Fruit fly (Drosophila melanogaster) whole organism, embryonic: ENCODE results near the gene Chd64.

ENCODE experiments used
- Asciz ChIP-seq: fragments of 200-800 bp; sonication (Bioruptor generic); optimal IDR thresholded peaks from 2 replicates; lab custom pipeline; 2017; ENCODE audit warnings: missing biosample characterization, mild to moderate bottlenecking, missing genetic modification characterization, missing genetic modification reagents
- B-H2 ChIP-seq: fragments of 200-800 bp; sonication (Bioruptor generic); optimal IDR thresholded peaks from 2 replicates; lab custom pipeline; 2018; ENCODE audit warnings: missing biosample characterization, mild to moderate bottlenecking, missing genetic modification characterization
- CG10366 ChIP-seq: fragments of 200-800 bp; sonication (Bioruptor generic); IDR thresholded peaks from 2 replicates; pipeline ENCODE4 v1.3.6; 2022; ENCODE audit warnings: missing biosample characterization, missing genetic modification characterization
- CG10959 ChIP-seq: fragments of 200-800 bp; sonication (Bioruptor generic); IDR thresholded peaks from 2 replicates; pipeline ENCODE4 v1.3.6; 2022; ENCODE audit warnings: missing biosample characterization, missing genetic modification characterization
- CG12104 ChIP-seq: fragments of 200-800 bp; sonication (Bioruptor generic); optimal IDR thresholded peaks from 3 replicates; lab custom pipeline; 2016; ENCODE audit warnings: missing biosample characterization, missing genetic modification characterization
- CG13424 ChIP-seq: fragments of 200-800 bp; sonication (Bioruptor generic); optimal IDR thresholded peaks from 2 replicates; lab custom pipeline; 2019; ENCODE audit warnings: missing biosample characterization, mild to moderate bottlenecking, missing genetic modification characterization, moderate library complexity
- CG13775 ChIP-seq: fragments of 200-800 bp; sonication (Bioruptor generic); optimal IDR thresholded peaks from 3 replicates; lab custom pipeline; 2017; ENCODE audit warnings: missing biosample characterization, mild to moderate bottlenecking, missing genetic modification characterization
- CG13894 ChIP-seq: fragments of 200-800 bp; sonication (Bioruptor generic); optimal IDR thresholded peaks from 3 replicates; lab custom pipeline; 2018; ENCODE audit warnings: missing biosample characterization, mild to moderate bottlenecking, missing genetic modification characterization, moderate library complexity
- CG14050 ChIP-seq: fragments of 200-800 bp; sonication (Bioruptor generic); IDR thresholded peaks from 3 replicates; pipeline ENCODE4 v1.3.6; 2022; ENCODE audit warnings: missing biosample characterization, missing genetic modification characterization
- CG14667 ChIP-seq: fragments of 200-800 bp; sonication (Bioruptor generic); IDR thresholded peaks from 2 replicates; pipeline ENCODE4 v1.3.6; 2022; ENCODE audit warnings: missing biosample characterization, missing genetic modification characterization
- CG14965 ChIP-seq: fragments of 200-800 bp; sonication (Bioruptor generic); optimal IDR thresholded peaks from 2 replicates; lab custom pipeline; 2016; ENCODE audit warnings: missing biosample characterization, missing genetic modification characterization, borderline replicate concordance
- CG15696 ChIP-seq: fragments of 200-800 bp; sonication (Bioruptor generic); optimal IDR thresholded peaks from 2 replicates; lab custom pipeline; 2019; ENCODE audit warnings: missing biosample characterization, mild to moderate bottlenecking, missing genetic modification characterization, moderate library complexity
- CG1647 ChIP-seq: fragments of 200-800 bp; sonication (Bioruptor generic); optimal IDR thresholded peaks from 3 replicates; lab custom pipeline; 2016; ENCODE audit warnings: missing biosample characterization, missing genetic modification characterization
- CG16813 ChIP-seq: fragments of 200-800 bp; sonication (Bioruptor generic); IDR thresholded peaks from 3 replicates; pipeline ENCODE4 v1.3.6; 2022; ENCODE audit warnings: missing biosample characterization, missing genetic modification characterization; ENCODE audit not compliant: partially characterized antibody
- CG16815 ChIP-seq: fragments of 200-800 bp; sonication (Bioruptor generic); optimal IDR thresholded peaks from 3 replicates; lab custom pipeline; 2017; ENCODE audit warnings: missing biosample characterization, mild to moderate bottlenecking, missing genetic modification characterization
- CG17829 ChIP-seq: fragments of 200-800 bp; optimal IDR thresholded peaks from 2 replicates; lab custom pipeline; 2019; ENCODE audit warnings: missing biosample characterization, mild to moderate bottlenecking, missing genetic modification characterization, moderate library complexity
- CG2712 ChIP-seq: fragments of 200-800 bp; optimal IDR thresholded peaks from 3 replicates; lab custom pipeline; 2019; ENCODE audit warnings: missing biosample characterization, mild to moderate bottlenecking, missing genetic modification characterization, moderate library complexity
- CG3163 ChIP-seq: fragments of 200-800 bp; sonication (Bioruptor generic); optimal IDR thresholded peaks from 3 replicates; lab custom pipeline; 2016; ENCODE audit warnings: missing biosample characterization, missing genetic modification characterization
- CG34422 ChIP-seq: fragments of 200-800 bp; sonication (Bioruptor generic); IDR thresholded peaks from 3 replicates; pipeline ENCODE4 v1.3.6; 2022; ENCODE audit warnings: missing biosample characterization, missing genetic modification characterization
- CG9932 ChIP-seq: fragments of 200-800 bp; sonication (Bioruptor generic); IDR thresholded peaks from 2 replicates; pipeline ENCODE4 v1.3.6; 2022; ENCODE audit warnings: missing biosample characterization, missing genetic modification characterization
- Chrac-16 ChIP-seq: fragments of 200-800 bp; sonication (Bioruptor generic); optimal IDR thresholded peaks from 3 replicates; lab custom pipeline; 2016; ENCODE audit warnings: missing biosample characterization, missing genetic modification characterization
- Dip2 ChIP-seq: fragments of 200-800 bp; sonication (Bioruptor generic); IDR thresholded peaks from 2 replicates; pipeline ENCODE4 v1.3.6; 2022; ENCODE audit warnings: missing biosample characterization, missing genetic modification characterization
- GATAe ChIP-seq: fragments of 200-800 bp; sonication (Bioruptor generic); conservative IDR thresholded peaks from 2 replicates; pipeline ENCODE4 v1.3.6; 2022; ENCODE audit warnings: missing biosample characterization, missing genetic modification characterization
- Gsc ChIP-seq: fragments of 200-800 bp; sonication (Bioruptor generic); IDR thresholded peaks from 2 replicates; pipeline ENCODE4 v1.3.6; 2022; ENCODE audit warnings: missing biosample characterization, missing genetic modification characterization
- Med ChIP-seq: fragments of 200-800 bp; sonication (Bioruptor generic); peaks from one replicate; lab custom pipeline; 2016; ENCODE audit warnings: missing biosample characterization, missing genetic modification characterization, mild to moderate bottlenecking, inconsistent platforms, moderate library complexity
- Nf-YC ChIP-seq: fragments of 200-800 bp; optimal IDR thresholded peaks from 3 replicates; lab custom pipeline; 2019; ENCODE audit warnings: missing biosample characterization, mild to moderate bottlenecking, missing genetic modification characterization, moderate library complexity
- Tbp ChIP-seq: fragments of >200 bp; optimal IDR thresholded peaks from 2 replicates; lab custom pipeline; 2018; ENCODE audit warnings: missing biosample characterization, missing genetic modification characterization
- bbx ChIP-seq: fragments of 200-800 bp; sonication (Bioruptor generic); IDR thresholded peaks from 2 replicates; pipeline ENCODE4 v1.3.6; 2022; ENCODE audit warnings: missing biosample characterization, missing genetic modification characterization; ENCODE audit not compliant: partially characterized antibody
- bigmax ChIP-seq: fragments of 200-800 bp; sonication (Bioruptor generic); optimal IDR thresholded peaks from 2 replicates; lab custom pipeline; 2018; ENCODE audit warnings: missing biosample characterization, mild to moderate bottlenecking, missing genetic modification characterization
- br ChIP-seq: fragments of >200 bp; optimal IDR thresholded peaks from 2 replicates; lab custom pipeline; 2017
- cwo ChIP-seq: fragments of 200-800 bp; sonication (Bioruptor generic); optimal IDR thresholded peaks from 3 replicates; lab custom pipeline; 2017; ENCODE audit warnings: missing biosample characterization, missing genetic modification characterization, mild to moderate bottlenecking, moderate library complexity, missing genetic modification reagents
- dimm ChIP-seq: fragments of 200-800 bp; sonication (Bioruptor generic); IDR thresholded peaks from 2 replicates; pipeline ENCODE4 v1.3.6; 2022; ENCODE audit warnings: missing biosample characterization, missing genetic modification characterization
- emc ChIP-seq: fragments of 200-800 bp; sonication (Bioruptor generic); optimal IDR thresholded peaks from 2 replicates; lab custom pipeline; 2016; ENCODE audit warnings: missing biosample characterization, missing genetic modification characterization
- ems ChIP-seq: fragments of 200-800 bp; sonication (Bioruptor generic); optimal IDR thresholded peaks from 3 replicates; lab custom pipeline; 2016; ENCODE audit warnings: missing biosample characterization, missing genetic modification characterization
- gsb-n ChIP-seq: fragments of 200-800 bp; sonication (Bioruptor generic); optimal IDR thresholded peaks from 3 replicates; lab custom pipeline; 2018; ENCODE audit warnings: missing biosample characterization, mild to moderate bottlenecking, missing genetic modification characterization
- gt ChIP-seq: fragments of 200-800 bp; sonication (Bioruptor generic); IDR thresholded peaks from 2 replicates; pipeline ENCODE4 v1.3.6; 2022; ENCODE audit warnings: missing biosample characterization, missing genetic modification characterization
- ken ChIP-seq: fragments of 200-800 bp; sonication (Bioruptor generic); IDR thresholded peaks from 3 replicates; pipeline ENCODE4 v1.3.6; 2022; ENCODE audit warnings: missing biosample characterization, missing genetic modification characterization
- klu ChIP-seq: fragments of 200-800 bp; sonication (Bioruptor generic); IDR thresholded peaks from 2 replicates; pipeline ENCODE4 v1.3.6; 2022; ENCODE audit warnings: missing biosample characterization, missing genetic modification characterization
- nerfin-2 ChIP-seq: fragments of 200-800 bp; sonication (Bioruptor generic); IDR thresholded peaks from 2 replicates; pipeline ENCODE4 v1.3.6; 2022; ENCODE audit warnings: missing biosample characterization, missing genetic modification characterization; ENCODE audit not compliant: partially characterized antibody
- odd ChIP-seq: fragments of 200-800 bp; sonication (Bioruptor generic); optimal IDR thresholded peaks from 2 replicates; lab custom pipeline; 2017; ENCODE audit warnings: missing biosample characterization, mild to moderate bottlenecking, missing genetic modification characterization
- ro ChIP-seq: fragments of 200-800 bp; sonication (Bioruptor generic); IDR thresholded peaks from 2 replicates; pipeline ENCODE4 v1.3.6; 2022; ENCODE audit warnings: missing biosample characterization, missing genetic modification characterization
- sisA ChIP-seq: fragments of 200-800 bp; sonication (Bioruptor generic); IDR thresholded peaks from 2 replicates; pipeline ENCODE4 v1.3.6; 2022; ENCODE audit warnings: missing biosample characterization, missing genetic modification characterization
- sna ChIP-seq: fragments of 200-800 bp; sonication (Bioruptor generic); IDR thresholded peaks from 2 replicates; pipeline ENCODE4 v1.3.6; 2022; ENCODE audit warnings: missing biosample characterization, missing genetic modification characterization; ENCODE audit not compliant: partially characterized antibody
- sob ChIP-seq: fragments of 200-800 bp; sonication (Bioruptor generic); IDR thresholded peaks from 2 replicates; pipeline ENCODE4 v1.3.6; 2022; ENCODE audit warnings: missing biosample characterization, missing genetic modification characterization
- ssp ChIP-seq: fragments of 200-800 bp; sonication (Bioruptor generic); IDR thresholded peaks from 2 replicates; pipeline ENCODE4 v1.3.6; 2022; ENCODE audit warnings: missing biosample characterization, missing genetic modification characterization
- tap ChIP-seq: fragments of 200-800 bp; optimal IDR thresholded peaks from 3 replicates; lab custom pipeline; 2019; ENCODE audit warnings: missing biosample characterization, mild to moderate bottlenecking, missing genetic modification characterization, moderate library complexity
- tna ChIP-seq: fragments of 200-800 bp; sonication (Bioruptor generic); IDR thresholded peaks from 2 replicates; pipeline ENCODE4 v1.3.6; 2022; ENCODE audit warnings: missing biosample characterization, missing genetic modification characterization; ENCODE audit not compliant: partially characterized antibody
- trem ChIP-seq: fragments of 200-800 bp; optimal IDR thresholded peaks from 3 replicates; lab custom pipeline; 2019; ENCODE audit warnings: missing biosample characterization, mild to moderate bottlenecking, missing genetic modification characterization, moderate library complexity
- tx ChIP-seq: fragments of 200-800 bp; sonication (Bioruptor generic); optimal IDR thresholded peaks from 2 replicates; lab custom pipeline; 2016; ENCODE audit warnings: missing biosample characterization, missing genetic modification characterization
- zen ChIP-seq: fragments of 200-800 bp; sonication (Bioruptor generic); optimal IDR thresholded peaks from 3 replicates; lab custom pipeline; 2018; ENCODE audit warnings: missing biosample characterization, mild to moderate bottlenecking, missing genetic modification characterization, moderate library complexity
- zf30C ChIP-seq: fragments of 200-800 bp; sonication (Bioruptor generic); optimal IDR thresholded peaks from 3 replicates; lab custom pipeline; 2018; ENCODE audit warnings: missing biosample characterization, mild to moderate bottlenecking, missing genetic modification characterization
- zfh2 ChIP-seq: fragments of 200-800 bp; sonication (Bioruptor generic); optimal IDR thresholded peaks from 2 replicates; lab custom pipeline; 2016; ENCODE audit warnings: missing biosample characterization, missing genetic modification characterization

Gene Chd64

DNA sequence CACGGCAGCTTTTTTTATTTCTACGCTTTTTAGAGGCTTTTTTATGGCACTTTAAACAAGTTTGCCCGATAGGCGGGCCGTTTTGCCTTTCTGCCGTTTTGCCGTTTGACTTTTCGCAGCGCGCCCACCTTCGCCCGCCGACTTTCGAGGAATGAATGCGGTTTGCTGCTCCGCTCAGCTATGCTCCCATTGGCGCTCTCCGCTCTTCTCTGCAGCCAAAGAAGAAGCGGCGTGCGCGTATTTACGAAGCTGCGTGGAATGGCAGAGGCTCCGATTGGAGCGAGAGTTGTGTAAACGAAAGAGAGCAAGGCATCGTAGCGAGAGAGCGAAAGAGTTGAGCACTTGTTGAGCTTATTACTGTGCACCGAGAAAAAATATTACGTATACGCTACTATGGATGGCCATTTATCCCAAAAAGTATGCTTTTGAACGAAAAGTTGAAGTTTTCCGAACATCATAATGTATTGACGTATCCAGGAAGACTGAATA lies 50.6 kb downstream of the Chd64 start, which contains the start of gene wit (continued):
- TF ChIP-seq odd (GFP tag; lab: Kevin White, UChicago) (peak; percentile 45), dimm (GFP tag; lab: Robert Waterston, UW) (no peak), Gsc (no peak), bbx (peak; percentile 41; the same call in 1 of the 2 replicates), CG3163 (GFP tag; lab: Kevin White, UChicago) (peak; percentile 87), tna (no peak), CG10366 (GFP tag; lab: Robert Waterston, UW) (no peak), CG16815 (GFP tag; lab: Kevin White, UChicago) (no peak), CG13424 (no peak), CG14050 (GFP tag; lab: Robert Waterston, UW) (no peak; the same call in 2 of the 3 replicates), klu (GFP tag; lab: Robert Waterston, UW) (no peak), sna (GFP tag; lab: Robert Waterston, UW) (peak; percentile 70), zen (tag; lab: Kevin White, UChicago) (no peak), CG17829 (tag; lab: Kevin White, UChicago) (no peak), zf30C (GFP tag; lab: Kevin White, UChicago) (peak; percentile 74), tap (tag; lab: Kevin White, UChicago) (no peak), CG2712 (tag; lab: Kevin White, UChicago) (no peak), CG14965 (GFP tag; lab: Kevin White, UChicago) (no peak), gt (GFP tag; lab: Robert Waterston, UW) (no peak), Nf-YC (tag; lab: Kevin White, UChicago) (peak; percentile 81), CG13894 (no peak), nerfin-2 (GFP tag; lab: Robert Waterston, UW) (no peak), Dip2 (no peak), CG16813 (no peak), Asciz (GFP tag; lab: Kevin White, UChicago) (no peak), br (no peak), CG9932 (GFP tag; lab: Robert Waterston, UW) (peak; percentile 32), cwo (GFP tag; lab: Kevin White, UChicago) (no peak), tx (GFP tag; lab: Kevin White, UChicago) (no peak), emc (GFP tag; lab: Kevin White, UChicago) (no peak), Chrac-16 (GFP tag; lab: Kevin White, UChicago) (no peak), CG14667 (no peak), CG34422 (GFP tag; lab: Robert Waterston, UW) (peak; percentile 79; the same call in 1 of the 3 replicates), ken (GFP tag; lab: Robert Waterston, UW) (no peak), ro (no peak), Tbp (GFP tag; lab: Kevin White, UChicago) (no peak), trem (tag; lab: Kevin White, UChicago) (no peak), bigmax (GFP tag; lab: Kevin White, UChicago) (no peak), CG10959 (no peak), gsb-n (tag; lab: Kevin White, UChicago) (no peak), ssp (no peak), zfh2 (GFP tag; lab: Kevin White, UChicago) (no peak), CG1647 (GFP tag; lab: Kevin White, UChicago) (no peak), CG12104 (GFP tag; lab: Kevin White, UChicago) (no peak), B-H2 (GFP tag; lab: Kevin White, UChicago) (no peak), Med (GFP tag; lab: Kevin White, UChicago) (peak; percentile 87), sisA (GFP tag; lab: Robert Waterston, UW) (peak; percentile 16; the same call in 1 of the 2 replicates), GATAe (GFP tag; lab: Robert Waterston, UW) (no peak), CG15696 (tag; lab: Kevin White, UChicago) (no peak), sob (GFP tag; lab: Robert Waterston, UW) (peak; percentile 31; the same call in 1 of the 2 replicates), ems (GFP tag; lab: Kevin White, UChicago) (peak; percentile 13), CG13775 (GFP tag; lab: Kevin White, UChicago) (no peak)
